Worm (Caenorhabditis elegans): ENCODE results near the gene twk-7.

DNA sequence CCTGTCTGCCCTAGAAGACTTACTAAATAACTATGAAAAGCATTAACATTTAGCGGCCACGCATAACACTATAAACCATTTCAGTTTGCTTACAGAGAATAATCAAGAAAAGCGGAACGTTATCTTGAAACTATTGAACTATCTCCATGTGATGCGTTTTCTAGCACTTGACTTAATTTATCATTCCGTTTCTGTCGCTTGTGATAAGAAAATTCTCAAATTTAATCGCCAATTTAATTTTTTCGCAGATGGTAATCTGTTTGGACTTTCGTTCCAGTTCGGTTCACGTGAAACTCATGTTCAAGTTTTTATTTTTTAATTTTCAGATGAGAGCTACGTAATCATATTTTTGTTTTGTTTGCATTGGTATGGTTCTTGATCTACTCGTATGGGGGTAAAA, 13.4 kb upstream of the twk-7 start:
- TF ChIP-seq nhr-11 (tag; optimal IDR thresholded peaks at IDR 0.05): no peak
- TF ChIP-seq nhr-41 (GFP tag; IDR thresholded peaks at IDR 0.05): no peak
